Fruit fly (Drosophila melanogaster) whole organism, adult: ENCODE results near the gene aralar1.

Experiments
- CG11617 ChIP-seq: fragments of 200-800 bp; sonication (Bioruptor generic); optimal IDR thresholded peaks from 2 replicates; lab custom pipeline; 2017; ENCODE audit warnings: mild to moderate bottlenecking, missing biosample characterization, missing genetic modification reagents, missing genetic modification characterization
- CG12768 ChIP-seq: fragments of 200-800 bp; sonication (Bioruptor generic); optimal IDR thresholded peaks from 2 replicates; lab custom pipeline; 2017; ENCODE audit warnings: missing biosample characterization, missing genetic modification characterization, mild to moderate bottlenecking, moderate library complexity, missing genetic modification reagents
- CG1620 ChIP-seq: fragments of 200-800 bp; sonication (Bioruptor generic); optimal IDR thresholded peaks from 2 replicates; lab custom pipeline; 2016; ENCODE audit warnings: missing biosample characterization, missing genetic modification characterization
- CG7045 ChIP-seq: fragments of 200-800 bp; sonication (Bioruptor generic); optimal IDR thresholded peaks from 2 replicates; lab custom pipeline; 2017; ENCODE audit warnings: missing biosample characterization, mild to moderate bottlenecking, missing genetic modification characterization
- CG7101 ChIP-seq: fragments of 200-800 bp; sonication (Bioruptor generic); optimal IDR thresholded peaks from 2 replicates; lab custom pipeline; 2018; ENCODE audit warnings: missing biosample characterization, mild to moderate bottlenecking, missing genetic modification characterization, moderate library complexity
- Mnt ChIP-seq: fragments of 200-800 bp; sonication (Bioruptor generic); optimal IDR thresholded peaks from 2 replicates; lab custom pipeline; 2016; ENCODE audit warnings: missing biosample characterization, mild to moderate bottlenecking, missing genetic modification characterization
- cic ChIP-seq: fragments of 200-800 bp; sonication (Bioruptor generic); optimal IDR thresholded peaks from 2 replicates; lab custom pipeline; 2017; ENCODE audit warnings: missing biosample characterization, mild to moderate bottlenecking, missing genetic modification characterization, moderate library complexity
- kay ChIP-seq: fragments of 200-800 bp; sonication (Bioruptor generic); peaks from one replicate; lab custom pipeline; 2016; ENCODE audit warnings: missing biosample characterization, missing genetic modification characterization, borderline replicate concordance
- pad ChIP-seq: fragments of 200-800 bp; sonication (Bioruptor generic); optimal IDR thresholded peaks from 3 replicates; lab custom pipeline; 2017; ENCODE audit warnings: missing biosample characterization, missing genetic modification characterization, mild to moderate bottlenecking, moderate library complexity, missing genetic modification reagents

DNA sequence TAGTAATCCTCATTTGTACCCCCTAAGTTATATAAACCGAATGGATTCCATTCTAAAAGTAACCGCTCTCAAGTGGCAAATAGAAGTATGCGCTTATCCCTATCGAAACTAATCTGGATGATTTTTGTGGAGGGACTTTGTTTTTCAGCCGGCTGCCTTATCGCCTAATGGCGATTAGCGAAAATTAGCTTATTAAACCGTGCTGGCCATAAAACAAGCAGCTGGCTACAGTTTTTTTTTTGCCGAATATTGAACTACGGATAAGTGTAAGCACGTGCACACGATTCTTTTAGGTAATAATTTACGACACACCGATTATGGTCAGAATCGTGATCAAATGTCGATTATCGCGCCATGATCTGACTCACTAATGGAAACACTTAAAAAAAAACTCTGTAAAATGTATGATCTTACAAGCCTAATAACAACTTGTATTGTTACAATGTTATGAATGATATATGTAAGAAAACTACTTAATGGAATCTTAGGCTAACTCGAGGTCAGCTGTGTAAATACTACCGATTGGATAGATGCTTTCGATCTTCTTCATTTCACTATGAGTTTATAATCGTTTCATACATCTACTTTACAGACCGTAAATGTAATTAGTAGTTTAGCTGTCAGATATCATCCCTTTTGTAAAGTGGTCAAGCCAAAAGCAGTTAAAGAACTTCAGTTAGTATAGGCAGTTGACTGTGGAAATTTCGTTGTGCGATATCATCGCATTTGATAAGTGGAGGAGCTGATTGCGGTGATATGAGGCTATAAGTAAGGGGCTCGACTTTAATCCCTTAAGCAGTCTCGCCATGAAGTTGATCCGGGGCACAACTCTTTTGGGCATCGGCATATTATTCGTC is 24.2 kb downstream of the aralar1 start, which contains the start of gene CG15534:
- no peak for TF ChIP-seq pad (GFP tag; lab: Kevin White, UChicago)
- TF ChIP-seq CG7101 (tag; lab: Kevin White, UChicago): no peak
- no peak for TF ChIP-seq Mnt (GFP tag; lab: Kevin White, UChicago)
- no peak for TF ChIP-seq kay
- TF ChIP-seq cic (GFP tag; lab: Kevin White, UChicago): no peak
- TF ChIP-seq CG7045 (GFP tag; lab: Kevin White, UChicago): no peak
- no peak for TF ChIP-seq CG1620 (GFP tag; lab: Kevin White, UChicago)
- no peak for TF ChIP-seq CG11617
- no peak for TF ChIP-seq CG12768 (GFP tag; lab: Kevin White, UChicago)
